Worm (Caenorhabditis elegans) whole organism, late embryonic: ENCODE data around the gene gpx-4.

Experiments
- C38D4.7 ChIP-seq: fragments of 200-800 bp; sonication (Bioruptor generic); optimal IDR thresholded peaks from 2 replicates; lab custom pipeline; 2018; ENCODE audit warnings: mild to moderate bottlenecking, missing genetic modification characterization, moderate library complexity, missing compliant biosample characterization
- K02D7.2 ChIP-seq: sonication (generic microtip); optimal IDR thresholded peaks from 2 replicates; lab custom pipeline; 2017; ENCODE audit warnings: mild to moderate bottlenecking, missing genetic modification characterization, missing compliant biosample characterization
- T23F11.4 ChIP-seq: fragments of 200-800 bp; sonication (Bioruptor generic); optimal IDR thresholded peaks from 2 replicates; lab custom pipeline; 2018; ENCODE audit warnings: mild to moderate bottlenecking, missing genetic modification characterization, missing compliant biosample characterization
- ceh-14 ChIP-seq: sonication (generic microtip); optimal IDR thresholded peaks from 2 replicates; lab custom pipeline; 2016; ENCODE audit warnings: missing genotype, missing genetic modification characterization, missing compliant biosample characterization
- ceh-18 ChIP-seq: sonication (generic microtip); optimal IDR thresholded peaks from 2 replicates; lab custom pipeline; 2016; ENCODE audit warnings: missing genetic modification characterization, missing compliant biosample characterization
- ceh-19 ChIP-seq: fragments of 200-800 bp; sonication (Bioruptor generic); optimal IDR thresholded peaks from 2 replicates; lab custom pipeline; 2018; ENCODE audit warnings: mild to moderate bottlenecking, missing genetic modification characterization, missing compliant biosample characterization
- ceh-30 ChIP-seq: fragments of 150-350 bp; optimal IDR thresholded peaks from 2 replicates; lab custom pipeline; 2014; ENCODE audit warnings: missing biosample characterization, missing genetic modification characterization
- ceh-34 ChIP-seq: sonication (generic microtip); optimal IDR thresholded peaks from 2 replicates; lab custom pipeline; 2016; ENCODE audit warnings: mild to moderate bottlenecking, missing genetic modification characterization, missing compliant biosample characterization
- dmd-4 ChIP-seq: sonication (generic microtip); optimal IDR thresholded peaks from 2 replicates; lab custom pipeline; 2016; ENCODE audit warnings: borderline replicate concordance, missing genetic modification characterization, missing compliant biosample characterization
- elt-2 ChIP-seq: sonication (generic microtip); optimal IDR thresholded peaks from 2 replicates; lab custom pipeline; 2016; ENCODE audit warnings: missing genetic modification reagents, missing genetic modification characterization, missing compliant biosample characterization
- hlh-13 ChIP-seq: fragments of 200-800 bp; sonication (Bioruptor generic); optimal IDR thresholded peaks from 2 replicates; lab custom pipeline; 2018; ENCODE audit warnings: mild to moderate bottlenecking, missing genetic modification characterization, missing compliant biosample characterization
- hlh-30 ChIP-seq: sonication (generic microtip); optimal IDR thresholded peaks from 2 replicates; lab custom pipeline; 2017; ENCODE audit warnings: antibody characterized with exemption, missing genetic modification characterization, missing compliant biosample characterization; ENCODE audit not compliant: insufficient read depth
- hlh-8 ChIP-seq: sonication (generic microtip); optimal IDR thresholded peaks from 2 replicates; lab custom pipeline; 2016; ENCODE audit warnings: missing genotype, missing genetic modification characterization, missing compliant biosample characterization
- lim-6 ChIP-seq: sonication (generic microtip); optimal IDR thresholded peaks from 2 replicates; lab custom pipeline; 2016; ENCODE audit warnings: missing genetic modification characterization, missing compliant biosample characterization
- lin-11 ChIP-seq: fragments of 200-800 bp; sonication (Bioruptor generic); optimal IDR thresholded peaks from 2 replicates; lab custom pipeline; 2018; ENCODE audit warnings: mild to moderate bottlenecking, missing genetic modification characterization, missing compliant biosample characterization
- nhr-11 ChIP-seq: fragments of 150-350 bp; optimal IDR thresholded peaks from 2 replicates; lab custom pipeline; 2014; ENCODE audit warnings: missing biosample characterization, missing genetic modification characterization
- nhr-232 ChIP-seq: sonication (generic microtip); optimal IDR thresholded peaks from 2 replicates; lab custom pipeline; 2016; ENCODE audit warnings: missing genetic modification characterization, missing compliant biosample characterization
- odd-2 ChIP-seq: sonication (generic microtip); optimal IDR thresholded peaks from 2 replicates; lab custom pipeline; 2017; ENCODE audit warnings: antibody characterized with exemption, mild to moderate bottlenecking, missing genetic modification characterization, missing compliant biosample characterization
- pag-3 ChIP-seq: sonication (generic microtip); optimal IDR thresholded peaks from 2 replicates; lab custom pipeline; 2016; ENCODE audit warnings: missing compliant biosample characterization, missing genetic modification characterization, borderline replicate concordance
- pat-9 ChIP-seq: fragments of 200-800 bp; sonication (Bioruptor generic); optimal IDR thresholded peaks from 2 replicates; lab custom pipeline; 2018; ENCODE audit warnings: mild to moderate bottlenecking, missing genetic modification characterization, moderate library complexity, missing compliant biosample characterization
- pha-2 ChIP-seq: sonication (generic microtip); optimal IDR thresholded peaks from 2 replicates; lab custom pipeline; 2017; ENCODE audit warnings: mild to moderate bottlenecking, missing genetic modification characterization, missing compliant biosample characterization
- pha-4 ChIP-seq: fragments of 150-350 bp; optimal IDR thresholded peaks from 2 replicates; lab custom pipeline; 2018; ENCODE audit warnings: missing biosample characterization, missing genetic modification reagents, missing genetic modification characterization
- pqm-1 ChIP-seq: sonication (generic microtip); optimal IDR thresholded peaks from 2 replicates; lab custom pipeline; 2016; ENCODE audit warnings: missing genetic modification characterization, missing compliant biosample characterization
- rnt-1 ChIP-seq: sonication (generic microtip); optimal IDR thresholded peaks from 2 replicates; lab custom pipeline; 2016; ENCODE audit warnings: missing genetic modification characterization, missing compliant biosample characterization
- sox-2 ChIP-seq: fragments of 200-800 bp; sonication (Bioruptor generic); IDR thresholded peaks from 2 replicates; pipeline ENCODE4 v1.3.6; 2022; ENCODE audit warnings: missing genetic modification reagents, missing genetic modification characterization, missing compliant biosample characterization
- tbx-7 ChIP-seq: sonication (generic microtip); optimal IDR thresholded peaks from 2 replicates; lab custom pipeline; 2016; ENCODE audit warnings: missing genotype, missing genetic modification characterization, missing compliant biosample characterization
- ttx-3 ChIP-seq: sonication (generic microtip); optimal IDR thresholded peaks from 2 replicates; lab custom pipeline; 2016; ENCODE audit warnings: missing genetic modification reagents, missing genetic modification characterization, missing compliant biosample characterization
- unc-55 ChIP-seq: sonication (generic microtip); optimal IDR thresholded peaks from 2 replicates; lab custom pipeline; 2017; ENCODE audit warnings: missing biosample characterization, missing genetic modification reagents, missing genetic modification characterization
- ztf-16 ChIP-seq: sonication (generic microtip); optimal IDR thresholded peaks from 2 replicates; lab custom pipeline; 2017; ENCODE audit warnings: missing genetic modification characterization, missing compliant biosample characterization

Gene gpx-4

ce11 chrIV:2634992-2635391 is 39.8 kb downstream of the gpx-4 start:
- TF ChIP-seq nhr-232 = no peak
- no peak for TF ChIP-seq hlh-30
- no peak for TF ChIP-seq ceh-14 (tag; lab: Kevin White, UChicago)
- TF ChIP-seq tbx-7 (tag; lab: Kevin White, UChicago) = no peak
- TF ChIP-seq pqm-1 = no peak
- TF ChIP-seq ttx-3 (tag; lab: Kevin White, UChicago) = no peak
- no peak for TF ChIP-seq C38D4.7 (GFP tag; lab: Kevin White, UChicago)
- TF ChIP-seq K02D7.2 (tag; lab: Kevin White, UChicago) = no peak
- TF ChIP-seq hlh-8 (tag; lab: Kevin White, UChicago) = no peak
- no peak for TF ChIP-seq dmd-4 (tag; lab: Kevin White, UChicago)
- no peak for TF ChIP-seq sox-2 (GFP tag; lab: Robert Waterston, UW)
- no peak for TF ChIP-seq hlh-13 (GFP tag; lab: Kevin White, UChicago)
- no peak for TF ChIP-seq unc-55 (GFP tag; lab: Kevin White, UChicago)
- TF ChIP-seq pha-4 = no peak
- TF ChIP-seq pat-9 (tag; lab: Kevin White, UChicago) = no peak

- no peak for TF ChIP-seq lim-6 (tag; lab: Kevin White, UChicago)
- no peak for TF ChIP-seq ceh-19 (GFP tag; lab: Kevin White, UChicago)
- TF ChIP-seq C38D4.7 (GFP tag; lab: Kevin White, UChicago) = no peak
- no peak for TF ChIP-seq pha-4
- no peak for TF ChIP-seq lin-11 (tag; lab: Kevin White, UChicago)
- TF ChIP-seq elt-2 (tag; lab: Kevin White, UChicago) = peak; percentile 68
- no peak for TF ChIP-seq ceh-18 (tag; lab: Kevin White, UChicago)
- TF ChIP-seq, all 69 proteins: peak for 1
Observed at ce11 chrIV:2630145-2630544, 44.7 kb downstream of the gpx-4 start.

ce11 chrIV:2628171-2628570 is 46.6 kb downstream of the gpx-4 start, which contains the start of gene ngn-1:
Gene ngn-1 (minus strand): TSS chrIV:2628271.
- TF ChIP-seq pha-4 = no peak
- no peak for TF ChIP-seq ceh-34 (tag; lab: Kevin White, UChicago)
- no peak for TF ChIP-seq C38D4.7 (GFP tag; lab: Kevin White, UChicago)
- no peak for TF ChIP-seq pha-2 (tag; lab: Kevin White, UChicago)
- TF ChIP-seq ceh-30 (tag; lab: Kevin White, UChicago) = no peak
- TF ChIP-seq unc-55 (GFP tag; lab: Kevin White, UChicago) = no peak
- TF ChIP-seq nhr-11 (tag; lab: Kevin White, UChicago) = no peak
- TF ChIP-seq T23F11.4 (GFP tag; lab: Kevin White, UChicago) = no peak
- no peak for TF ChIP-seq pag-3
- TF ChIP-seq ztf-16 = no peak
- TF ChIP-seq odd-2 (tag; lab: Kevin White, UChicago) = no peak
- TF ChIP-seq rnt-1 = no peak
- TF ChIP-seq, all 69 proteins: peak for 0
